Worm (Caenorhabditis elegans) whole organism, early embryonic: ENCODE results near the gene bath-29.

ENCODE experiments used
- B0310.2 ChIP-seq: sonication (generic microtip); optimal IDR thresholded peaks from 2 replicates; lab custom pipeline; 2016; ENCODE audit warnings: mild to moderate bottlenecking, missing genetic modification characterization, missing compliant biosample characterization
- ama-1 ChIP-seq: fragments of 150-350 bp; optimal IDR thresholded peaks from 2 replicates; lab custom pipeline; 2014
- ceh-36 ChIP-seq: sonication (generic microtip); optimal IDR thresholded peaks from 2 replicates; lab custom pipeline; 2016; ENCODE audit warnings: missing genetic modification characterization, inconsistent platforms, missing compliant biosample characterization
- hnd-1 ChIP-seq: sonication (generic microtip); optimal IDR thresholded peaks from 2 replicates; lab custom pipeline; 2016; ENCODE audit warnings: missing genetic modification characterization, missing compliant biosample characterization
- pes-1 ChIP-seq: fragments of 200-800 bp; sonication (Bioruptor generic); IDR thresholded peaks from 2 replicates; pipeline ENCODE4 v1.3.6; 2022; ENCODE audit warnings: missing genetic modification reagents, missing genetic modification characterization, missing compliant biosample characterization
- scrt-1 ChIP-seq: fragments of 200-800 bp; sonication (Bioruptor generic); IDR thresholded peaks from 2 replicates; pipeline ENCODE4 v1.3.6; 2022; ENCODE audit warnings: missing genetic modification characterization, missing compliant biosample characterization
- sea-1 ChIP-seq: fragments of 200-800 bp; sonication (Bioruptor generic); conservative IDR thresholded peaks from 2 replicates; pipeline ENCODE4 v1.3.6; 2022; ENCODE audit warnings: missing genetic modification characterization, missing compliant biosample characterization
- tbx-11 ChIP-seq: fragments of 200-800 bp; sonication (Bioruptor generic); IDR thresholded peaks from 2 replicates; pipeline ENCODE4 v1.3.6; 2022; ENCODE audit warnings: missing genetic modification characterization, missing compliant biosample characterization
- tra-4 ChIP-seq: sonication (generic microtip); optimal IDR thresholded peaks from 2 replicates; lab custom pipeline; 2017; ENCODE audit warnings: missing genetic modification characterization, missing compliant biosample characterization

DNA sequence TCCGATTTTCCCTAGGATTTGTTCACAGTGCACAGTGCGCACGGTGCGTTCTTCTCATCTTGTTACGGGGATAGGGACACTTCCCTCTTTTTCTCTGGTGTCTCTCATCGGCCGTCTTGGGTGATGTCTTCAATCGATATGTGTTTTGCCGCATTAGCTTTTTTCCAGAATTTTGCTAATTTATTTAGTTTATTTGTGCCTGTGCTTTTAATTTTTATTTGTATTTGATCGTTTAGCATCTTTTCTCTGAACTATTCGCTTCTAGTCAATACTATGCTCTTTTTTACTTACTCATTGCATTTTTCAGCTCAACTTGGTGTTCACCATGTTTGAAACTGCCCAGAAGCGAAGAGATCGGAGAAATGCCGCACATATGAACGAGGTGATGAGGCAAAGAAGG is 8.1 kb upstream of the bath-29 start, which contains the start of gene F14D2.5:
- TF ChIP-seq ama-1 (no peak), pes-1 (GFP tag; lab: Robert Waterston, UW) (no peak), hnd-1 (tag; lab: Kevin White, UChicago) (no peak), ceh-36 (no peak), tra-4 (no peak), tbx-11 (GFP tag; lab: Robert Waterston, UW) (no peak), scrt-1 (GFP tag; lab: Robert Waterston, UW) (no peak), B0310.2 (tag; lab: Kevin White, UChicago) (no peak), sea-1 (GFP tag; lab: Robert Waterston, UW) (no peak)
